Worm (Caenorhabditis elegans) whole organism, late embryonic: Measurements from ENCODE around the gene lido-6.
A peak's percentile ranks its signal among the peaks of the same experiment; 100 is the strongest.

ENCODE experiments used
- C08G9.2 ChIP-seq: sonication (generic microtip); optimal IDR thresholded peaks from 2 replicates; lab custom pipeline; 2016; ENCODE audit warnings: mild to moderate bottlenecking, missing genetic modification characterization, moderate library complexity, missing compliant biosample characterization
- K02D7.2 ChIP-seq: sonication (generic microtip); optimal IDR thresholded peaks from 2 replicates; lab custom pipeline; 2017; ENCODE audit warnings: mild to moderate bottlenecking, missing genetic modification characterization, missing compliant biosample characterization
- Y22D7AL.16 ChIP-seq: sonication (generic microtip); optimal IDR thresholded peaks from 2 replicates; lab custom pipeline; 2016; ENCODE audit warnings: missing genetic modification characterization, missing compliant biosample characterization
- ceh-14 ChIP-seq: sonication (generic microtip); optimal IDR thresholded peaks from 2 replicates; lab custom pipeline; 2016; ENCODE audit warnings: missing genotype, missing genetic modification characterization, missing compliant biosample characterization
- ceh-30 ChIP-seq: fragments of 150-350 bp; optimal IDR thresholded peaks from 2 replicates; lab custom pipeline; 2014; ENCODE audit warnings: missing biosample characterization, missing genetic modification characterization
- ceh-31 ChIP-seq: sonication (generic microtip); optimal IDR thresholded peaks from 2 replicates; lab custom pipeline; 2016; ENCODE audit warnings: missing genetic modification characterization, missing compliant biosample characterization
- ceh-45 ChIP-seq: fragments of 200-800 bp; sonication (Bioruptor generic); IDR thresholded peaks from 2 replicates; pipeline ENCODE4 v1.3.6; 2022; ENCODE audit warnings: missing genetic modification reagents, missing genetic modification characterization, missing compliant biosample characterization
- ceh-48 ChIP-seq: sonication (generic microtip); optimal IDR thresholded peaks from 2 replicates; lab custom pipeline; 2016; ENCODE audit warnings: missing genetic modification characterization, inconsistent platforms, missing compliant biosample characterization
- ceh-6 ChIP-seq: fragments of 200-800 bp; sonication (Bioruptor generic); optimal IDR thresholded peaks from 2 replicates; lab custom pipeline; 2018; ENCODE audit warnings: mild to moderate bottlenecking, missing genetic modification characterization, missing compliant biosample characterization
- elt-2 ChIP-seq: sonication (generic microtip); optimal IDR thresholded peaks from 2 replicates; lab custom pipeline; 2016; ENCODE audit warnings: missing genetic modification reagents, missing genetic modification characterization, missing compliant biosample characterization
- elt-4 ChIP-seq: sonication (generic microtip); optimal IDR thresholded peaks from 2 replicates; lab custom pipeline; 2016; ENCODE audit warnings: missing genetic modification characterization, missing compliant biosample characterization
- fax-1 ChIP-seq: sonication (generic microtip); optimal IDR thresholded peaks from 2 replicates; lab custom pipeline; 2016; ENCODE audit warnings: missing genotype, missing genetic modification characterization, missing compliant biosample characterization
- fkh-6 ChIP-seq: sonication (generic microtip); optimal IDR thresholded peaks from 2 replicates; lab custom pipeline; 2016; ENCODE audit warnings: missing genetic modification characterization, missing compliant biosample characterization
- hlh-13 ChIP-seq: fragments of 200-800 bp; sonication (Bioruptor generic); optimal IDR thresholded peaks from 2 replicates; lab custom pipeline; 2018; ENCODE audit warnings: mild to moderate bottlenecking, missing genetic modification characterization, missing compliant biosample characterization
- hlh-15 ChIP-seq: sonication (generic microtip); optimal IDR thresholded peaks from 2 replicates; lab custom pipeline; 2016; ENCODE audit warnings: missing genetic modification characterization, missing compliant biosample characterization
- hlh-30 ChIP-seq: sonication (generic microtip); optimal IDR thresholded peaks from 2 replicates; lab custom pipeline; 2017; ENCODE audit warnings: antibody characterized with exemption, missing genetic modification characterization, missing compliant biosample characterization; ENCODE audit not compliant: insufficient read depth
- lim-6 ChIP-seq: sonication (generic microtip); optimal IDR thresholded peaks from 2 replicates; lab custom pipeline; 2016; ENCODE audit warnings: missing genetic modification characterization, missing compliant biosample characterization
- lin-11 ChIP-seq: fragments of 200-800 bp; sonication (Bioruptor generic); optimal IDR thresholded peaks from 2 replicates; lab custom pipeline; 2018; ENCODE audit warnings: mild to moderate bottlenecking, missing genetic modification characterization, missing compliant biosample characterization
- mec-3 ChIP-seq: sonication (generic microtip); optimal IDR thresholded peaks from 2 replicates; lab custom pipeline; 2016; ENCODE audit warnings: borderline replicate concordance, missing genetic modification characterization, missing compliant biosample characterization
- nfya-1 ChIP-seq: sonication (generic microtip); optimal IDR thresholded peaks from 2 replicates; lab custom pipeline; 2017; ENCODE audit warnings: missing genetic modification characterization, mild to moderate bottlenecking, missing compliant biosample characterization, antibody characterized with exemption, moderate library complexity
- odd-2 ChIP-seq: sonication (generic microtip); optimal IDR thresholded peaks from 2 replicates; lab custom pipeline; 2017; ENCODE audit warnings: antibody characterized with exemption, mild to moderate bottlenecking, missing genetic modification characterization, missing compliant biosample characterization
- pag-3 ChIP-seq: sonication (generic microtip); optimal IDR thresholded peaks from 2 replicates; lab custom pipeline; 2016; ENCODE audit warnings: missing compliant biosample characterization, missing genetic modification characterization, borderline replicate concordance
- pat-9 ChIP-seq: fragments of 200-800 bp; sonication (Bioruptor generic); optimal IDR thresholded peaks from 2 replicates; lab custom pipeline; 2018; ENCODE audit warnings: mild to moderate bottlenecking, missing genetic modification characterization, moderate library complexity, missing compliant biosample characterization
- unc-42 ChIP-seq: sonication (generic microtip); optimal IDR thresholded peaks from 2 replicates; lab custom pipeline; 2016; ENCODE audit warnings: missing genotype, missing genetic modification characterization, missing compliant biosample characterization
- zip-5 ChIP-seq: sonication (generic microtip); optimal IDR thresholded peaks from 2 replicates; lab custom pipeline; 2016; ENCODE audit warnings: missing genetic modification characterization, missing compliant biosample characterization
- ztf-16 ChIP-seq: sonication (generic microtip); optimal IDR thresholded peaks from 2 replicates; lab custom pipeline; 2017; ENCODE audit warnings: missing genetic modification characterization, missing compliant biosample characterization

lido-6 gene

ce11 chrX:17070495-17070894, 44.5 kb downstream of the lido-6 start:
- TF ChIP-seq K02D7.2 = no peak
- TF ChIP-seq ztf-16 (tag; lab: Kevin White, UChicago) = no peak
- TF ChIP-seq ceh-14 (tag; lab: Kevin White, UChicago) = no peak
- no peak for TF ChIP-seq lim-6 (tag; lab: Kevin White, UChicago)
- no peak for TF ChIP-seq odd-2
- TF ChIP-seq hlh-13 (GFP tag; lab: Kevin White, UChicago) = no peak
- TF ChIP-seq unc-42 (tag; lab: Kevin White, UChicago) = no peak
- no peak for TF ChIP-seq ceh-31 (tag; lab: Kevin White, UChicago)
- TF ChIP-seq pat-9 (tag; lab: Kevin White, UChicago) = no peak
- TF ChIP-seq mec-3 (tag; lab: Kevin White, UChicago) = no peak

ce11 chrX:17066937-17067336, 48.1 kb downstream of the lido-6 start:
- peak; percentile 29 for TF ChIP-seq elt-2 (tag; lab: Kevin White, UChicago)
- TF ChIP-seq ceh-30 (tag; lab: Kevin White, UChicago) = no peak
- no peak for TF ChIP-seq ceh-45

- peak; percentile 36 for TF ChIP-seq elt-2 (tag; lab: Kevin White, UChicago)
- no peak for TF ChIP-seq lin-11
- TF ChIP-seq fkh-6 = no peak
These were observed 50.2 kb downstream of the lido-6 start for ce11 chrX:17064820-17065219.

- TF ChIP-seq zip-5 (tag; lab: Kevin White, UChicago) (no peak), pag-3 (no peak), nfya-1 (no peak), ceh-48 (tag; lab: Kevin White, UChicago) (no peak), ceh-45 (no peak), hlh-30 (tag; lab: Kevin White, UChicago) (peak; percentile 42), fax-1 (tag; lab: Kevin White, UChicago) (no peak), elt-2 (tag; lab: Kevin White, UChicago) (peak; percentile 48), elt-4 (tag; lab: Kevin White, UChicago) (no peak), C08G9.2 (tag; lab: Kevin White, UChicago) (no peak), ceh-6 (GFP tag; lab: Kevin White, UChicago) (no peak), Y22D7AL.16 (tag; lab: Kevin White, UChicago) (no peak), hlh-15 (no peak)
These were observed 51.2 kb downstream of the lido-6 start for ce11 chrX:17063749-17064252.
